Worm (Caenorhabditis elegans): ENCODE results near the gene C54F6.3.

Gene C54F6.3

DNA sequence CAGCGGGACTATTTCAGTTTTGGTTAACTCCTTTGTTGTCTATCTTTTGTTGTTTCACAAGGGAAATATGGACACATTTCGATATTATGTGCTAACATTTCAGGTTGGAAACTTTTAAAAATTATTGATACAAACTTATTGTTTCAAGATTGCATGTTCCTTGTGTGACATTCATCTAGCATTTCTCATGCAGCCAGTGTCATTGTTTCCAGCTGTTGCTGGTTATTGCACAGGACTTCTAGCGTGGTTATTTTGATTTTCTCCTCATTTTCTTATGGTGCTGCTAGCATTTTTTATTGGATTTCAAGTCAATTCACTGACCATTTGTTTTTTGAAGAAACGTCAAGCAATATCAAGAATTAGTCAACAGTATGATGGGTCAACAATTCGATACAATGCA is 22.8 kb downstream of the C54F6.3 start:
- TF ChIP-seq lin-38 (GFP tag; IDR thresholded peaks at IDR 0.05) (no peak), tra-1 (GFP tag; IDR thresholded peaks at IDR 0.05) (no peak), daf-19 (GFP tag; conservative IDR thresholded peaks at IDR 0.05) (no peak), lin-29 (GFP tag; IDR thresholded peaks at IDR 0.05) (no peak), snpc-4 (tag; optimal IDR thresholded peaks at IDR 0.05) (no peak), gei-8 (GFP tag; optimal IDR thresholded peaks at IDR 0.05) (no peak), unc-62 (GFP tag; optimal IDR thresholded peaks at IDR 0.05 in 1 of 2) (peak in 1 of 2 experiments; percentile 34), unc-62 (tag; optimal IDR thresholded peaks at IDR 0.05) (no peak), set-16 (GFP tag; IDR thresholded peaks at IDR 0.05) (no peak)

DNA sequence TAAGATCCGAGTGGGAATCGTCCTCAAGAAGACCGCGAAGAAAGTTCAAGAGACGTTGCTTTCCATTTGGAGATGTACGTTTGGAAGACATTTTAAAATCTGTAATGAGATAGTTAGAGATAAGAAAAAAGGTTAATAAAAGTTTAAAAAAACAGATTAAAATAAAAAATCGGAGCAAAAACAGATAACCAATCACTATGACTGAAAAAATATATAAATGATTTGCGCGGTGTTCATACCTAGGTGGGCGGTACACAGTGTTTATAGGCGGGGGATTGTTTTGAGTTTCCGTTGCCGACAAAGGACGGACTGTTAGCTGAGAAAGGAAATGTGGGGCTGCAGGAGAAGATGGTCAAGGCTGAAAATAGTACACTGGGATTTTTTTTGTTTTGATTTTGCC is 25.6 kb downstream of the C54F6.3 start, which contains the start of gene ets-7:
Gene ets-7 (minus strand): TSS at position 101 of the 400 bp plus-strand sequence.
- TF ChIP-seq hif-1 (tag; optimal IDR thresholded peaks at IDR 0.05) (no peak), php-3 (GFP tag; IDR thresholded peaks at IDR 0.05) (no peak), zip-11 (GFP tag; IDR thresholded peaks at IDR 0.05) (no peak), egl-43 (GFP tag; IDR thresholded peaks at IDR 0.05) (no peak), lin-39 (tag; optimal IDR thresholded peaks at IDR 0.05) (no peak), pha-4 (GFP tag; IDR thresholded peaks at IDR 0.05) (no peak), pha-4 (tag; optimal IDR thresholded peaks at IDR 0.05) (no peak), F26F4.8 (GFP tag; conservative IDR thresholded peaks at IDR 0.05) (no peak), mdl-1 (tag; optimal IDR thresholded peaks at IDR 0.05) (no peak), T26A8.4 (GFP tag; IDR thresholded peaks at IDR 0.05) (no peak), hlh-30 (tag; optimal IDR thresholded peaks at IDR 0.05; ENCODE audit: insufficient read depth) (no peak), dmd-9 (GFP tag; IDR thresholded peaks at IDR 0.05) (no peak)

DNA sequence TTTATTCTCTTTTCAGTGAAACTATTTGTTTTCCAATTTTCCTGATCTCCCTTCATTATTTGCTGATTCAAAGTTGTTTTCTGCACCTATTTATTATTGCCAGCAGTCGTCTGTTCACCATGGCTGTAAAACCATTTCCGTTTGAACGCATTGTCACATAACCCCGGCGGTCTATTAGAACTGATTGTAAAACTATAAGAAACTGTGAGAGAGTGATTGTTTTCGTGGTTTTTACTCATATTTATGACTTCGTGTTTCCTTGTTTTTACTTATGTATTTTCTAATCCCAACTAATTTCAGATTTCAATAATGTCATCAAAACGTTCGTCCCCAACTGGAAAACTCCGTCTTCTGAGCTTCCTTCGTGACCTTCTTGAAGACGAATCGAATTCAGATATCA is 29.9 kb downstream of the C54F6.3 start, which contains the start of gene F19F10.1:
Gene F19F10.1 (plus strand): TSS at position 301 of the 400 bp plus-strand sequence.
- TF ChIP-seq F44E2.7 (GFP tag; IDR thresholded peaks at IDR 0.05) (no peak), unc-62 (GFP tag; optimal IDR thresholded peaks at IDR 0.05 in 1 of 2) (no peak), unc-62 (tag; optimal IDR thresholded peaks at IDR 0.05) (no peak)

DNA sequence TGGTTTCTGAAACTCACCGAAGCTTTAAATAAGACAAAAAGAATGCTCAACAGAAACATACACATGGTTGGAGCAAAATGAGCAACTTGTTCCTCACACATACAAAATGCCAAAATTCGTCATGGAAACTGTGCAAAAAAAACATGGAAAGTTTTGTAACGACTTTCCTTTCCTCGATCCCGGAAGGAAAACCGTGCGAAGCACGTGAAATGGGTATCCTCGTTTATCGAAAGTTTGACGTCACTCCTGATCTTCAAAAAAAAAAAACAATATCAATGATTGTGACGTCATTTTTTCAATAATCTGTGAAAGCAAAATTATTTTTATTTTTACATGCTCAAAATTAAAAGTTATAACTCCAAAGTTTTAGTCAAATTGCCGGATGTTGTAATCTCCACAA is 37.2 kb downstream of the C54F6.3 start, which contains the start of gene clec-212:
Gene clec-212 (minus strand): TSS at position 101 of the 400 bp plus-strand sequence.
- no peak for TF ChIP-seq T20F7.1 (GFP tag; optimal IDR thresholded peaks at IDR 0.05)
- no peak for TF ChIP-seq ces-1 (GFP tag; optimal IDR thresholded peaks at IDR 0.05)

DNA sequence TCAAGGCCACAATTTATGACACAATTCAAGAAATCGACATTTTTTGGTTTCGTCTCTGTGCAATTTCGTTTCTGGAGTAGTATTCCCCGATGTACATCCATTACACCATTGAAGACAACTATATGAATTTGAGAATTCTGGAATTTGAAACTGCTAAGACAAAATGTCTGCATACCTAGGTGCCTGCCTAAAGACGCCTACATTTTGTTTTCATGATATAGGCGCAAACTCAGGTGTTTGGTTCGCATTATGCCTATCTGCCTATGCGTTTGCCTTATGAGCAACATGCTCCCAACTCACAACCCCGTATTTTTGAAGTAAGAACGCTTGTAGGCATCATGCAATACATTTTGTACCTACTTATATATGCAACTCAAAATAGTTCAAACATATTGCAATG is 37.9 kb downstream of the C54F6.3 start, which contains the start of gene F19F10.14:
Gene F19F10.14 (minus strand): TSS at position 101 of the 400 bp plus-strand sequence.
- TF ChIP-seq daf-19 (GFP tag; conservative IDR thresholded peaks at IDR 0.05) = no peak
- no peak for TF ChIP-seq duxl-1 (tag; optimal IDR thresholded peaks at IDR 0.05; ENCODE audit: poor library complexity)
- TF ChIP-seq dpl-1 (GFP tag; optimal IDR thresholded peaks at IDR 0.05) = no peak
- TF ChIP-seq php-3 (GFP tag; IDR thresholded peaks at IDR 0.05) = no peak
- TF ChIP-seq lin-39 (tag; optimal IDR thresholded peaks at IDR 0.05) = no peak
- no peak for TF ChIP-seq lin-38 (GFP tag; IDR thresholded peaks at IDR 0.05)
- no peak for TF ChIP-seq set-16 (GFP tag; IDR thresholded peaks at IDR 0.05)
- TF ChIP-seq zip-11 (GFP tag; IDR thresholded peaks at IDR 0.05) = no peak
- no peak for TF ChIP-seq lir-3 (tag; optimal IDR thresholded peaks at IDR 0.05)
- no peak for TF ChIP-seq nhr-76 (tag; optimal IDR thresholded peaks at IDR 0.05)
- no peak for TF ChIP-seq ZK337.2 (GFP tag; IDR thresholded peaks at IDR 0.05)
- TF ChIP-seq lin-1 (GFP tag; IDR thresholded peaks at IDR 0.05) = no peak
- no peak for TF ChIP-seq egl-43 (GFP tag; IDR thresholded peaks at IDR 0.05)
- no peak for TF ChIP-seq ceh-32 (tag; optimal IDR thresholded peaks at IDR 0.05; ENCODE audit: poor library complexity)
- no peak for TF ChIP-seq aha-1 (tag)
- TF ChIP-seq hlh-30 (tag; optimal IDR thresholded peaks at IDR 0.05; ENCODE audit: insufficient read depth) = no peak
- no peak for TF ChIP-seq dmd-8 (GFP tag; IDR thresholded peaks at IDR 0.05)
- no peak for TF ChIP-seq Y5F2A.4 (GFP tag; optimal IDR thresholded peaks at IDR 0.05)
- no peak for TF ChIP-seq nhr-11 (tag; optimal IDR thresholded peaks at IDR 0.05)

All from whole organism, L4 larva.